Worm (Caenorhabditis elegans) whole organism, young adult: ENCODE results near the gene oac-48.

Experiments used
- K11D2.4 ChIP-seq: fragments of 200-800 bp; sonication (Bioruptor generic); IDR thresholded peaks from 2 replicates; pipeline ENCODE4 v1.3.6; 2022; ENCODE audit warnings: missing genetic modification reagents, missing genetic modification characterization, missing compliant biosample characterization
- T07F8.4 ChIP-seq: sonication (generic microtip); optimal IDR thresholded peaks from 2 replicates; lab custom pipeline; 2016; ENCODE audit warnings: mild to moderate bottlenecking, missing genetic modification characterization, moderate library complexity, missing compliant biosample characterization
- ama-1 ChIP-seq, 3 experiments: fragments of 150-350 bp in 1 of 3; sonication (generic microtip) in 2 of 3; optimal IDR thresholded peaks; 2 replicates each; lab custom pipeline; 2014 to 2018; ENCODE audit warnings: missing biosample characterization in 2 of 3, missing genetic modification characterization in 2 of 3, missing genetic modification reagents in 2 of 3
- dox-1 ChIP-seq: fragments of 200-800 bp; sonication (Bioruptor generic); IDR thresholded peaks from 2 replicates; pipeline ENCODE4 v1.3.6; 2022; ENCODE audit warnings: missing genetic modification reagents, missing genetic modification characterization, missing compliant biosample characterization
- lin-54 ChIP-seq: fragments of 200-800 bp; sonication (Bioruptor generic); optimal IDR thresholded peaks from 2 replicates; lab custom pipeline; 2018; ENCODE audit warnings: mild to moderate bottlenecking, missing genetic modification characterization, missing compliant biosample characterization
- snpc-1.3 ChIP-seq: sonication (generic microtip); optimal IDR thresholded peaks from 2 replicates; lab custom pipeline; 2017; ENCODE audit warnings: missing genetic modification characterization, mild to moderate bottlenecking, missing compliant biosample characterization, antibody characterized with exemption, moderate library complexity, missing genotype, missing genetic modification reagents; ENCODE audit not compliant: insufficient read depth

ce11 chrIV:13692522-13692921 is 18.9 kb downstream of the oac-48 start:
- no peak for TF ChIP-seq dox-1 (GFP tag; lab: Robert Waterston, UW)
- no peak for TF ChIP-seq ama-1 (optimal IDR thresholded peaks at IDR 0.05; lab: Kevin White, UChicago)
- TF ChIP-seq ama-1 (GFP tag; optimal IDR thresholded peaks at IDR 0.05; lab: Kevin White, UChicago), result no peak
- TF ChIP-seq snpc-1.3, result no peak
- no peak for TF ChIP-seq lin-54 (GFP tag; lab: Kevin White, UChicago)
- TF ChIP-seq T07F8.4 (tag; lab: Kevin White, UChicago), result no peak
- TF ChIP-seq K11D2.4 (GFP tag; lab: Robert Waterston, UW), result no peak
